Worm (Caenorhabditis elegans): Measurements from ENCODE around the gene srh-48.

ce11 chrII:9343955-9344354, 35.9 kb upstream of the srh-48 start:
- TF ChIP-seq dve-1 (tag; optimal IDR thresholded peaks at IDR 0.05) (no peak), zip-5 (tag; optimal IDR thresholded peaks at IDR 0.05) (no peak), fax-1 (tag; optimal IDR thresholded peaks at IDR 0.05) (no peak), unc-42 (tag; optimal IDR thresholded peaks at IDR 0.05) (no peak), ceh-31 (tag; optimal IDR thresholded peaks at IDR 0.05) (no peak), hlh-30 (tag; optimal IDR thresholded peaks at IDR 0.05; ENCODE audit: insufficient read depth) (no peak), pat-9 (tag; optimal IDR thresholded peaks at IDR 0.05) (no peak), ama-1 (optimal IDR thresholded peaks at IDR 0.05) (no peak), fkh-6 (tag; optimal IDR thresholded peaks at IDR 0.05) (no peak), pha-4 (tag; optimal IDR thresholded peaks at IDR 0.05) (no peak), hlh-13 (GFP tag; optimal IDR thresholded peaks at IDR 0.05) (no peak), pqm-1 (tag; optimal IDR thresholded peaks at IDR 0.05) (no peak), rnt-1 (tag; optimal IDR thresholded peaks at IDR 0.05) (no peak), mec-3 (tag; optimal IDR thresholded peaks at IDR 0.05; ENCODE audit: borderline replicate concordance) (no peak)

Measured in whole organism, late embryonic.